Fruit fly (Drosophila melanogaster): ENCODE measurements around the gene Mgat4a.

The Mgat4a gene

DNA sequence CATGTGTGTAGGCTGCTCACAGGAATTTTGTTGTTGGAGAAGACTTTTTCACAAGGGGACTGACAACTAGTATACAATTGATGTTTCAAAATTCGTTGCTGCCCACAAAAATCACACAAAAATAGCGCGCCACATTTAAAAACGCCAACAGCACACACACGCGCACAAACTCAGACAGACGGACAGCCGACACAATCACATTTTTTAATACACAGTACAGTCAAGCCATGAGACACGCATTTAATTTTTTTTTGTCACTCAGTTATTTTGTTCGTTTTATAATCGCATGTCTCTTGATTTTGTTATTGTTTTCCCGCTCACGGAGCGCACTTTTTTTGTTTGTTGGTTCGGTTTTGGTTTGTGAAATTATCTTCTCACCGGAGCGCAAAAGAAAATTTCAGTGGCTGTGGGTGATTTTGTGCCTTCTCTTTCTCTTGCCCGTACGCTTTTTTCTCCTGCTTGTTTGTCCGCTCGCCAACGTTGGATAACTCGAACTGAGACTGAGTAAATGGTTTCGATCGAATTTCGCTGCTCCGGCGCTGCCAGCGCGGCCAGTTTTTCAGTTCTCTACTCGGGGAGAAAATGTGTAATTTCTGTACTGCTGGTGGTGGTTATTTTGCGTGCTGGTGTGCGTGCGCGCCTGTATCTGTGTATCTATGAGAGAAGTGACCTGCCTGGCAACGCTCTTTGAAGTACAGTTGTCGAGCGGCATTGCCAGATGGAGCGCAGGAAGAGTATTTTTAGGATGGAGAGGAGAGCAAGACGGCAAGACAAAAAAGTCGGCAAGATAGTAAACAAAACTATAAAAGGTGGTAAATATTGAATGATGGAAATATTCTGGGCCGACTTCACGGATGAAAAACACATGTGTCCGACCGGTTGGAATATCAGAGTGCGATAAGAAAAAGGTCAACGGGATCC is 4.1 kb upstream of the Mgat4a start, which contains the start of gene CG42507:
TSS of gene CG42507 (minus strand) at position 499 of the 921 bp plus-strand sequence.
- peak; percentile 95 for TF ChIP-seq Dll (optimal IDR thresholded peaks at IDR 0.05)
- TF ChIP-seq psq (optimal IDR thresholded peaks at IDR 0.05), result no peak
- no peak for TF ChIP-seq CG8478 (optimal IDR thresholded peaks at IDR 0.05)

DNA sequence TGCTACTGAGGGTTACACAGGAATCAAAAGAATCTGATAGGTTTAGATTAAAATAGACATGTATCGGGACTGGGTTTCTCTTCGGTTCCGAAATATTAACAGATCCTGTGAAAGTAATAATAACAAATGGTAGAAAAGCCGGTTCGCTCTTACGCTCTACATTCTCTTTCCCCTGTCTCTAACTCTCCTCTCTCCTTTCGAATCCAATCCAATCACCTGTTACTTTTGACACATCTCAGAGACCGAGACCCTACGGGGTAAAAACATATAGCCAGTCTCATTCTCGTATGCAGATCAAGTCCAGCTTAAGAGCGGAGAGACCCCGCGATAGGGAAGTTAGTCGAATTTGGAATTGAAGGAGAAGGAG is 3.1 kb upstream of the Mgat4a start:
- TF ChIP-seq pan (optimal IDR thresholded peaks at IDR 0.05) (no peak), EcR (GFP tag; optimal IDR thresholded peaks at IDR 0.05) (no peak), Dll (optimal IDR thresholded peaks at IDR 0.05) (no peak)

DNA sequence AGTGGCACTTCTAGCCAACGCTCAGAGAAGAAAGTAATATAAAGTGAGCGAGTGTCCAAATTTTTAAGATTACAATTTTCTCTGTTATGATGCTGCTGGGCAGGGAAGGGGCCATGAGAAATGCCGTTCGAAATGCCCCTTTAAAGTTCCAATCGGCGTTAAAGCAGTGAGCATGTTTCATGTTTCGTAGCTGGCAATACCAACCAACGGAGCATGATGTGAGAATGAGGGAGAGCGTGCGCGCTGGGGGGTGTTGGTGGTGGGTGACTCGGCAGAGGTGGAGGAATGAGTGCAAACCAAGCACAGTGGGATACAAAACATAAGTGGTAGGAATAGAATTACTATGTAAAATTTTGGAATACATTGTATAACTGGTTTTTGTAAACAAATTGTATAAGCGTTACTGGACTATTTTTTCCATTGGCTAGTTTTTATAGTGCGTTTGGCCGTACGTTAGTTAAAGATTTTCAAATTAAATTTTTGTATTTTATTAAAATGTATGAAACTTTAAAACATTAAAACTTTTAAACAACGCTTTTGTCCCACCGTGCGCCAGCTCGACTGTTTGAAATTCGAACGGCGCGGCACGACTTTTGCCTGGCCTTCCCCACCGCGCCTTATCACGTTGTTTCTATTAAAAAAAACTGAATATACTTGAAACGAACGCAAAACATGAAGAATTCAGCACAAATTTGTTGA is 2.6 kb upstream of the Mgat4a start:
- no peak for TF ChIP-seq CG8478 (optimal IDR thresholded peaks at IDR 0.05)
- peak; percentile 19 for TF ChIP-seq Dll (optimal IDR thresholded peaks at IDR 0.05)
- TF ChIP-seq EcR (GFP tag; optimal IDR thresholded peaks at IDR 0.05), result no peak

DNA sequence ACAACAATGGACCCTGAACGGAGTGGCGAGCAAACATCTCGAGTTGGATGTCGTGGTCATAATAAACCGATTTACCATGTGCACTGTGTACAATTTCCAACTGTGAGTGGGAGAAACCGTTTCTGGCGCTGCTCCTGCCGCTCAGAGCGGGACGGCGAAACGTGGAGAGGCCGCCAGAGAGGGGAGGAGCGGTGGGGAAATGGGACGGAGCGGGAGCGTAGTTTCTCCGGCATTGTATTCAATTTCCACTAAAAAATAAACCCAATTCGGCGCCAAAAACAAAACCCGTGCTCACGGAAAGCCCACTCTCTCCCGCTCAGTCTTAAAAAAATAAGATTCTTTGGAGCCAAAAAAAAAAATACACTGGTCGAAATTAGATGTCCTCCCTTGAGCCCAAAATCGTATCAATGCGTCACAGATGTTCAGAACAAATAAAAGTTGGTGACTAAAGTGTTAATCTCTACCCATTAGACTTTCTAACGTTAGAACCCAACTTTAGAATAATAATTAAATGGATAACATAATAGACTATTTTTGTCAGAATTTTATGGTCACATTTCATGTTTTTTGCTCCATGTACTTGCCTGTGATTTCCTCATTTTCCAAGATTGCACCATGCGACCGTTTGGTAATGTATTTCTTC is 1.7 kb upstream of the Mgat4a start:
- TF ChIP-seq EcR (GFP tag; optimal IDR thresholded peaks at IDR 0.05) (no peak), psq (optimal IDR thresholded peaks at IDR 0.05) (no peak), usp (GFP tag; optimal IDR thresholded peaks at IDR 0.05) (no peak), CG8478 (optimal IDR thresholded peaks at IDR 0.05) (no peak), Dll (optimal IDR thresholded peaks at IDR 0.05) (no peak), pan (optimal IDR thresholded peaks at IDR 0.05) (no peak)

DNA sequence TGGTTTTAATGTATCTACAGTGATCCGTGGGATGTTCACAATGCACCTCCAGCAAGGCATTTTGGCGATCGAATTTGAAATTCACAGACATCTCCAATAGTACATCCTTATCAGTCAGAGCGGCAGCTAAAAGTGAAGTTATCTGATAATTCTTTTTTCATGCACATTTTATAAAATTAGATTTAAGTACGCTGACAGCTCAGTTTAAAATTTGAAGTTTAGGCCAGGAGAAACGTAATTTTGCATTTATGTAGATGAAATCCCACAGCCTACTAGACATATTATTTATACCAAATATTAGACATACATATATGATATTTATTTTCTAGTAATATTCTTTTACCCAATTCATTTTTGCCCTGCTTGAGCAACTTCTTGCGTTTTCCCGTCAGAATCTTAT is 879 bp upstream of the Mgat4a start, which contains the start of gene Trl:
TSS of gene Trl (minus strand) at position 101 of the 400 bp plus-strand sequence.
- TF ChIP-seq pan (optimal IDR thresholded peaks at IDR 0.05) (no peak), usp (GFP tag; optimal IDR thresholded peaks at IDR 0.05) (no peak), psq (optimal IDR thresholded peaks at IDR 0.05) (no peak)

DNA sequence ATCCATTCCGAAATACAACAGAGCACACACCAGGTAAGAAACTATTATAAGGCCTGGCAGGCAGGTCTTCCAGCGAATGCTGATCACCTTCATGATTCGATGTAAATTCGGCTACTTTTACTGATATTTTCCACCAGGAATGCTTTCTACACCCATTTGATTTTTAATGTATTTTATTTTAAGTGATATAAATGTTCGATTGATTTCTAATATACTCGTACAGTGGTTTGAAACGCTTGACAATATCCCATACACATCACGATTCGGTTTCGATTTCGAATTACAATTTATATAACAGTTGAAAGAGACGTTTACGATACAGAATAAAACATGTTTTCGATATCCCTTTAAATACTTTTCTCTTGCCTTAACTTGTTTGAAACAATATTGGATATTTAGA is 7.4 kb downstream of the Mgat4a start, which contains the start of gene Mgat4b:
TSS of gene Mgat4b (minus strand) at position 101 of the 400 bp plus-strand sequence.
- no peak for TF ChIP-seq Dll (optimal IDR thresholded peaks at IDR 0.05)
- TF ChIP-seq pan (optimal IDR thresholded peaks at IDR 0.05), result no peak
- no peak for TF ChIP-seq usp (GFP tag; optimal IDR thresholded peaks at IDR 0.05)
- TF ChIP-seq psq (optimal IDR thresholded peaks at IDR 0.05), result no peak
- TF ChIP-seq CG8478 (optimal IDR thresholded peaks at IDR 0.05), result no peak
- TF ChIP-seq EcR (GFP tag; optimal IDR thresholded peaks at IDR 0.05), result no peak

DNA sequence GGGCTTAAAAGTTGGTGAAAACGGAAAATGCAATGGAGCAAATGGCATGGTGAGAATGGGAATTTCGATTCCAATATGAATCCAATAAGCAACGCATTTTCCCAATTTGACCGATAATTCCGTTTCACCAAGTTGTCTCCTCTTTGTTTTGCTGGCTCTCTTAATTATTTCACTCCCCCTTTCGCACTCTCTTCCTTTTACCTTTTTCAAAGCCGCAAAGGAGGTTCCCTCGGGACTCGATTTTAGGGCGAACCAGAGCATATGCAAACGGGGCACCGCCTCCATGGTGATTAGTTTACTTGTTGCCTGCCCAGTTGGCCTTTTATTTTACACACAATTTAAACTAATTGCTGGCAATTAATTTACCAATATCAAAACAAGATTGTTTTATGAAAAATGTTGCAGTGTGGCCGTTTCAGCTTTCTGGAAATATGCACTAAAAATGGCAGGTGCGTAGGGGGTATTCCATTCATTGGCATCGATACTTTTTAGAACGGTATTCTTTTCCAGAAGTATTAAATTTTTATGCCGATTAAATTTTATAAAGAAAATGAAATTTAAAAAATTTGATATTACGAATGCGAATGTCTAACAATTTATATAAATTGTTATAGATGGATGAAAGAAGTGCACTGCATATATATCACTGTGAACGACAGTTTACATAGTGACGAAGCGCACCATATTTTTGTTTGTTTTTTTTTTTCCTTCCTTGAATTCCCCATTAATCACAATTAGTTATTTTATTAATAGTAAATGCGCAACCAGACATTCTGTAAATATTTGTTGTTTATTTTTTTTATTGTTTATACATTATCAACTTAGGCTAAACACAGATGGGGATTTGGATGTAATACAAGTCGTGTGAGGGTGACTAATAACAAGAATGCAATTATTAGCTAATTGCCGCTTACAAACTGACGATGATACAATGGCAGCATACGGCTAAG is 14.2 kb downstream of the Mgat4a start, which contains the start of gene mop:
TSS of gene mop (minus strand) at position 419 of the 950 bp plus-strand sequence.
- TF ChIP-seq Dll (optimal IDR thresholded peaks at IDR 0.05) (no peak), CG8478 (optimal IDR thresholded peaks at IDR 0.05) (no peak), EcR (GFP tag; optimal IDR thresholded peaks at IDR 0.05) (no peak), psq (optimal IDR thresholded peaks at IDR 0.05) (no peak), usp (GFP tag; optimal IDR thresholded peaks at IDR 0.05) (no peak), pan (optimal IDR thresholded peaks at IDR 0.05) (no peak)

DNA sequence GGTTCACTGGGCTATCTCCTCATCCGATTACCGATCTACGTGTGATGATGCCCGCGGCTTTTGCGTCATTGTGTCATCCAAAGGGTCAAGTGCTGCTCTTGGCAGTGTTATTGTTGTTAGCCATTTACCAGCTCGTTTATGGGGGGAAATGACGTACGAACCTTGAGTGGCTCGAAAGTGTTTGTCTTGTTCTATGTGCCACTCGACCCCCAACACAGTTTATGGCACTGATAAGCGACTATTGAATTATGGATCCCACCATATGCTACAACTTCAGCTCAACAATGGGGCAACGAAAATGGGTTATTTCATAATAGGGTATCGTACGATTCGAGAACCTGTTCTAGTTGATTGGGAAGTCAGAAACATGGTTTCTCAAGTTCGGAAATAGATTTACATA is 17.5 kb downstream of the Mgat4a start:
- TF ChIP-seq CG8478 (optimal IDR thresholded peaks at IDR 0.05) (no peak), EcR (GFP tag; optimal IDR thresholded peaks at IDR 0.05) (no peak), usp (GFP tag; optimal IDR thresholded peaks at IDR 0.05) (no peak), psq (optimal IDR thresholded peaks at IDR 0.05) (no peak), Dll (optimal IDR thresholded peaks at IDR 0.05) (no peak), pan (optimal IDR thresholded peaks at IDR 0.05) (no peak)

DNA sequence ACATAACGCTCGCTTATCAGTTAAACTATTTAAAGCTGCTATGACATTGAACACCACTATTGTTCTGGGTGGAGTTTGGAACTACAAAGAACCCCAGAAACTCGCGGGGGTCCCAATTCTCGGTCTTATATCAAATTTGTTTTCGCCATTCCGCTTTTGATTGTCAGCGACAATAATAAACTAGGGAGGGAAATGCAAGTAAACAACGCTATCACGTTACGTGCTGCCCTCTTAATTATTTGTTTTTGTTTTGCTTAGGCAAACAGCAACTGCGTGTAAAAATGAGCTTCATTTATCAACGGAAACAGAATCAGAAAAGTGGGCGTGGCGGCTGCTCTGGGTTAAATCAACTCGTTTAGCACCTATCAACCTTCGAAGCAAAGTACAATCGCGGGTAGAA is 18.4 kb downstream of the Mgat4a start:
- no peak for TF ChIP-seq usp (GFP tag; optimal IDR thresholded peaks at IDR 0.05)
- no peak for TF ChIP-seq CG8478 (optimal IDR thresholded peaks at IDR 0.05)

DNA sequence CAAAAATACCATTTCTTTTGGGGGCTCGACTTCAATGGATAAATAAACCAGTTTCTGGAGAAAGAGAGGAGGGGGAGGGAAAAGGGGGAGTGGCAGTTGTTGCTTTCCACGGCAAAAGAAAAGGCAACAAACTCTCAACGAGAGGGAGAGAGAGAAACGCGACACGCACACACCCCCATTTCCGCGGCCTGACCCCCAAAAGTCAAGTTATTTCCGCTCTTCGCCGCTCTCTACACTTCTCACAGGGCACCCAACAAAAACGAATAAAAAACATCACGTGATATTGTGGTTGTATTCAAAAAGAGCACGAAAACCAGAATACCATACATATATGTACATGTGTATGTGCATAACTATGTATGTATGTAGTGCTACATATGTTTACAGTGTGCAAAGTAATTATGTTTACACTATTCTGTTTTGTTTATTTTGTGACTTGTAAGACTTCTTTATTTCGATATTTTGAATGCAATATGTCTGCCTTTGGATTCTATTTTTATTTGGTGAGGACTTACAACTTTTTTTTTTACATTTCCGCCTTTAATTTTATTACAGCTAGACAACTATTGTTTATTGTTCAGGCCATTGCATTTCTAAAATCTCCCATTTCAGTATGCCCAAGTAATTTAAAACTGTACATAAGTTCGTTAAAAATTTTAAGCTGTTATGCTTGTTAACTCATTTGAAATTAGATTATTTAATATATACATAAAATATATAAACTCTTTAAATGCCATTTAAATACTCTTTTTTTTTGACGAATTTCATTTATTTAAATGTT is 19.4 kb downstream of the Mgat4a start:
- TF ChIP-seq usp (GFP tag; optimal IDR thresholded peaks at IDR 0.05), result no peak
- peak; percentile 59 to 86 for TF ChIP-seq EcR (GFP tag; optimal IDR thresholded peaks at IDR 0.05)

DNA sequence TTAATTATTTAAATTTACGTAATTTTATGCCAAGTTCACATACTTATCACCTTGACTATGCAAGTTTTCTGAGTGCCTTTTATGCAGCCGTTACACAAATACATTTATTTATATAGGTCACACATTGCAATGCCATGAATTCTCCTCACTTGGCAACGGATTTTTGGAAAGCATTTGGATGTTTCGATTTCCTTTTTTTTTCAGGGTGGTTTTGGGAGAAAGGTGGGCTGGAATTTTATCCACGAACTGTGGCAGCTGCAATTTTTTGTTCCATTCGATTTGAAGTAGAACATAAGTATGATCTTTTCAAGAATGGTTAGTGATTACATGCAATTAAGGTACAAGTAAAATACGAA is 20.0 kb downstream of the Mgat4a start:
- no peak for TF ChIP-seq Dll (optimal IDR thresholded peaks at IDR 0.05)
- no peak for TF ChIP-seq EcR (GFP tag; optimal IDR thresholded peaks at IDR 0.05)
- TF ChIP-seq psq (optimal IDR thresholded peaks at IDR 0.05), result no peak
- no peak for TF ChIP-seq pan (optimal IDR thresholded peaks at IDR 0.05)
- no peak for TF ChIP-seq usp (GFP tag; optimal IDR thresholded peaks at IDR 0.05)
- no peak for TF ChIP-seq CG8478 (optimal IDR thresholded peaks at IDR 0.05)

Measured in whole organism.